Worm (Caenorhabditis elegans) whole organism, late embryonic: Measurements from ENCODE around the gene srw-143.

Source experiments
- C38D4.7 ChIP-seq: fragments of 200-800 bp; sonication (Bioruptor generic); optimal IDR thresholded peaks from 2 replicates; lab custom pipeline; 2018; ENCODE audit warnings: mild to moderate bottlenecking, missing genetic modification characterization, moderate library complexity, missing compliant biosample characterization
- F13H6.1 ChIP-seq: sonication (generic microtip); optimal IDR thresholded peaks from 2 replicates; lab custom pipeline; 2016; ENCODE audit warnings: missing genetic modification characterization, missing compliant biosample characterization
- K02D7.2 ChIP-seq: sonication (generic microtip); optimal IDR thresholded peaks from 2 replicates; lab custom pipeline; 2017; ENCODE audit warnings: mild to moderate bottlenecking, missing genetic modification characterization, missing compliant biosample characterization
- K09A11.1 ChIP-seq: sonication (generic microtip); optimal IDR thresholded peaks from 2 replicates; lab custom pipeline; 2017; ENCODE audit warnings: antibody characterized with exemption, mild to moderate bottlenecking, missing genetic modification characterization, missing compliant biosample characterization; ENCODE audit not compliant: insufficient read depth
- ama-1 ChIP-seq: fragments of 150-350 bp; optimal IDR thresholded peaks from 2 replicates; lab custom pipeline; 2014
- ceh-14 ChIP-seq: sonication (generic microtip); optimal IDR thresholded peaks from 2 replicates; lab custom pipeline; 2016; ENCODE audit warnings: missing genotype, missing genetic modification characterization, missing compliant biosample characterization
- ceh-18 ChIP-seq: sonication (generic microtip); optimal IDR thresholded peaks from 2 replicates; lab custom pipeline; 2016; ENCODE audit warnings: missing genetic modification characterization, missing compliant biosample characterization
- ceh-19 ChIP-seq: fragments of 200-800 bp; sonication (Bioruptor generic); optimal IDR thresholded peaks from 2 replicates; lab custom pipeline; 2018; ENCODE audit warnings: mild to moderate bottlenecking, missing genetic modification characterization, missing compliant biosample characterization
- ceh-2 ChIP-seq: sonication (generic microtip); optimal IDR thresholded peaks from 2 replicates; lab custom pipeline; 2016; ENCODE audit warnings: missing genotype, missing genetic modification characterization, missing compliant biosample characterization
- ceh-34 ChIP-seq: sonication (generic microtip); optimal IDR thresholded peaks from 2 replicates; lab custom pipeline; 2016; ENCODE audit warnings: mild to moderate bottlenecking, missing genetic modification characterization, missing compliant biosample characterization
- ceh-45 ChIP-seq: fragments of 200-800 bp; sonication (Bioruptor generic); IDR thresholded peaks from 2 replicates; pipeline ENCODE4 v1.3.6; 2022; ENCODE audit warnings: missing genetic modification reagents, missing genetic modification characterization, missing compliant biosample characterization
- ceh-6 ChIP-seq: fragments of 200-800 bp; sonication (Bioruptor generic); optimal IDR thresholded peaks from 2 replicates; lab custom pipeline; 2018; ENCODE audit warnings: mild to moderate bottlenecking, missing genetic modification characterization, missing compliant biosample characterization
- che-1 ChIP-seq: sonication (generic microtip); optimal IDR thresholded peaks from 2 replicates; lab custom pipeline; 2016; ENCODE audit warnings: mild to moderate bottlenecking, missing genetic modification characterization, missing compliant biosample characterization
- dmd-4 ChIP-seq: sonication (generic microtip); optimal IDR thresholded peaks from 2 replicates; lab custom pipeline; 2016; ENCODE audit warnings: borderline replicate concordance, missing genetic modification characterization, missing compliant biosample characterization
- elt-2 ChIP-seq: sonication (generic microtip); optimal IDR thresholded peaks from 2 replicates; lab custom pipeline; 2016; ENCODE audit warnings: missing genetic modification reagents, missing genetic modification characterization, missing compliant biosample characterization
- eyg-1 ChIP-seq: sonication (generic microtip); optimal IDR thresholded peaks from 2 replicates; lab custom pipeline; 2016; ENCODE audit warnings: missing genotype, missing genetic modification characterization, missing compliant biosample characterization
- fax-1 ChIP-seq: sonication (generic microtip); optimal IDR thresholded peaks from 2 replicates; lab custom pipeline; 2016; ENCODE audit warnings: missing genotype, missing genetic modification characterization, missing compliant biosample characterization
- gmeb-2 ChIP-seq: sonication (generic microtip); optimal IDR thresholded peaks from 2 replicates; lab custom pipeline; 2016; ENCODE audit warnings: missing genetic modification characterization, inconsistent platforms, missing compliant biosample characterization
- hlh-6 ChIP-seq: sonication (generic microtip); optimal IDR thresholded peaks from 2 replicates; lab custom pipeline; 2016; ENCODE audit warnings: missing genotype, missing genetic modification characterization, missing compliant biosample characterization
- hlh-8 ChIP-seq: sonication (generic microtip); optimal IDR thresholded peaks from 2 replicates; lab custom pipeline; 2016; ENCODE audit warnings: missing genotype, missing genetic modification characterization, missing compliant biosample characterization
- lim-6 ChIP-seq: sonication (generic microtip); optimal IDR thresholded peaks from 2 replicates; lab custom pipeline; 2016; ENCODE audit warnings: missing genetic modification characterization, missing compliant biosample characterization
- lin-11 ChIP-seq: fragments of 200-800 bp; sonication (Bioruptor generic); optimal IDR thresholded peaks from 2 replicates; lab custom pipeline; 2018; ENCODE audit warnings: mild to moderate bottlenecking, missing genetic modification characterization, missing compliant biosample characterization
- madf-2 ChIP-seq: sonication (generic microtip); optimal IDR thresholded peaks from 2 replicates; lab custom pipeline; 2017; ENCODE audit warnings: missing genetic modification characterization, missing compliant biosample characterization
- mec-3 ChIP-seq: sonication (generic microtip); optimal IDR thresholded peaks from 2 replicates; lab custom pipeline; 2016; ENCODE audit warnings: borderline replicate concordance, missing genetic modification characterization, missing compliant biosample characterization
- nfya-1 ChIP-seq: sonication (generic microtip); optimal IDR thresholded peaks from 2 replicates; lab custom pipeline; 2017; ENCODE audit warnings: missing genetic modification characterization, mild to moderate bottlenecking, missing compliant biosample characterization, antibody characterized with exemption, moderate library complexity
- nhr-232 ChIP-seq: sonication (generic microtip); optimal IDR thresholded peaks from 2 replicates; lab custom pipeline; 2016; ENCODE audit warnings: missing genetic modification characterization, missing compliant biosample characterization
- npax-4 ChIP-seq: sonication (generic microtip); optimal IDR thresholded peaks from 2 replicates; lab custom pipeline; 2016; ENCODE audit warnings: missing genetic modification characterization, missing compliant biosample characterization
- pag-3 ChIP-seq: sonication (generic microtip); optimal IDR thresholded peaks from 2 replicates; lab custom pipeline; 2016; ENCODE audit warnings: missing compliant biosample characterization, missing genetic modification characterization, borderline replicate concordance
- pat-9 ChIP-seq: fragments of 200-800 bp; sonication (Bioruptor generic); optimal IDR thresholded peaks from 2 replicates; lab custom pipeline; 2018; ENCODE audit warnings: mild to moderate bottlenecking, missing genetic modification characterization, moderate library complexity, missing compliant biosample characterization
- pha-2 ChIP-seq: sonication (generic microtip); optimal IDR thresholded peaks from 2 replicates; lab custom pipeline; 2017; ENCODE audit warnings: mild to moderate bottlenecking, missing genetic modification characterization, missing compliant biosample characterization
- pqm-1 ChIP-seq: sonication (generic microtip); optimal IDR thresholded peaks from 2 replicates; lab custom pipeline; 2016; ENCODE audit warnings: missing genetic modification characterization, missing compliant biosample characterization
- sdc-2 ChIP-seq: sonication (generic microtip); optimal IDR thresholded peaks from 2 replicates; lab custom pipeline; 2016; ENCODE audit warnings: missing genotype, missing genetic modification characterization, missing compliant biosample characterization
- sox-4 ChIP-seq: sonication (generic microtip); optimal IDR thresholded peaks from 2 replicates; lab custom pipeline; 2017; ENCODE audit warnings: mild to moderate bottlenecking, missing genetic modification characterization, inconsistent platforms, missing compliant biosample characterization
- tbx-2 ChIP-seq: sonication (generic microtip); optimal IDR thresholded peaks from 2 replicates; lab custom pipeline; 2016; ENCODE audit warnings: missing genetic modification characterization, missing compliant biosample characterization
- tbx-7 ChIP-seq: sonication (generic microtip); optimal IDR thresholded peaks from 2 replicates; lab custom pipeline; 2016; ENCODE audit warnings: missing genotype, missing genetic modification characterization, missing compliant biosample characterization
- unc-3 ChIP-seq, 2 experiments: fragments of 200-800 bp in 1 of 2; sonication (Bioruptor generic) in 1 of 2; sonication (generic microtip) in 1 of 2; conservative IDR thresholded peaks in 1 of 2; optimal IDR thresholded peaks in 1 of 2; 2 replicates each; pipeline versions ENCODE4 v1.3.6 to Lab custom; 2016 to 2022; ENCODE audit warnings: missing compliant biosample characterization in 2 of 2, missing genetic modification characterization in 2 of 2, missing genetic modification reagents in 1 of 2
- unc-42 ChIP-seq: sonication (generic microtip); optimal IDR thresholded peaks from 2 replicates; lab custom pipeline; 2016; ENCODE audit warnings: missing genotype, missing genetic modification characterization, missing compliant biosample characterization
- unc-86 ChIP-seq: sonication (generic microtip); optimal IDR thresholded peaks from 2 replicates; lab custom pipeline; 2016; ENCODE audit warnings: missing genetic modification characterization, missing compliant biosample characterization
- zip-5 ChIP-seq: sonication (generic microtip); optimal IDR thresholded peaks from 2 replicates; lab custom pipeline; 2016; ENCODE audit warnings: missing genetic modification characterization, missing compliant biosample characterization
- ztf-16 ChIP-seq: sonication (generic microtip); optimal IDR thresholded peaks from 2 replicates; lab custom pipeline; 2017; ENCODE audit warnings: missing genetic modification characterization, missing compliant biosample characterization

srw-143 gene

ce11 chrV:2945602-2946001 lies 4.3 kb upstream of the srw-143 start, which contains the start of gene srh-87:
Gene srh-87, minus strand, starts transcription at chrV:2945702.
- TF ChIP-seq pqm-1, result no peak
- TF ChIP-seq ceh-34 (tag; lab: Kevin White, UChicago), result no peak
- no peak for TF ChIP-seq lin-11 (tag; lab: Kevin White, UChicago)
- TF ChIP-seq ceh-18 (tag; lab: Kevin White, UChicago), result no peak
- TF ChIP-seq lim-6, result no peak
- no peak for TF ChIP-seq unc-42 (tag; lab: Kevin White, UChicago)
- no peak for TF ChIP-seq elt-2 (tag; lab: Kevin White, UChicago)
- TF ChIP-seq ztf-16, result no peak
- no peak for TF ChIP-seq K02D7.2 (tag; lab: Kevin White, UChicago)
- no peak for TF ChIP-seq npax-4 (tag; lab: Kevin White, UChicago)
- no peak for TF ChIP-seq ceh-2 (tag; lab: Kevin White, UChicago)
- no peak for TF ChIP-seq nfya-1 (tag; lab: Kevin White, UChicago)
- TF ChIP-seq K09A11.1 (tag; lab: Kevin White, UChicago), result no peak
- TF ChIP-seq nhr-232 (tag; lab: Kevin White, UChicago), result no peak
- no peak for TF ChIP-seq madf-2
- no peak for TF ChIP-seq tbx-7
- no peak for TF ChIP-seq pag-3 (tag; lab: Kevin White, UChicago)
- TF ChIP-seq zip-5 (tag; lab: Kevin White, UChicago), result no peak
- no peak for TF ChIP-seq F13H6.1 (tag; lab: Kevin White, UChicago)
- no peak for TF ChIP-seq gmeb-2 (tag; lab: Kevin White, UChicago)

ce11 chrV:2943859-2944258 lies 2.6 kb upstream of the srw-143 start, which contains the start of gene srw-137:
Gene srw-137, minus strand, starts transcription at chrV:2943959.
- TF ChIP-seq ceh-34 (tag; lab: Kevin White, UChicago) (no peak), ceh-19 (GFP tag; lab: Kevin White, UChicago) (no peak)

ce11 chrV:2942247-2942646 lies 942 bp upstream of the srw-143 start:
- TF ChIP-seq ama-1 (lab: Kevin White, UChicago) (no peak), eyg-1 (tag; lab: Kevin White, UChicago) (no peak), ceh-34 (tag; lab: Kevin White, UChicago) (no peak), fax-1 (no peak), ceh-45 (GFP tag; lab: Robert Waterston, UW) (no peak), hlh-8 (tag; lab: Kevin White, UChicago) (no peak), ceh-6 (GFP tag; lab: Kevin White, UChicago) (no peak), unc-86 (no peak), F13H6.1 (tag; lab: Kevin White, UChicago) (no peak), sox-4 (tag; lab: Kevin White, UChicago) (no peak), C38D4.7 (GFP tag; lab: Kevin White, UChicago) (no peak), ceh-18 (tag; lab: Kevin White, UChicago) (no peak), tbx-2 (tag; lab: Kevin White, UChicago) (no peak), mec-3 (tag; lab: Kevin White, UChicago) (no peak), dmd-4 (tag; lab: Kevin White, UChicago) (no peak), ceh-14 (tag; lab: Kevin White, UChicago) (no peak)

- TF ChIP-seq che-1 (tag; lab: Kevin White, UChicago) (no peak), sdc-2 (no peak), pha-2 (tag; lab: Kevin White, UChicago) (no peak), pat-9 (tag; lab: Kevin White, UChicago) (no peak), elt-2 (tag; lab: Kevin White, UChicago) (no peak), unc-3 (GFP tag; conservative IDR thresholded peaks at IDR 0.05; lab: Robert Waterston, UW) (no peak), unc-3 (tag; optimal IDR thresholded peaks at IDR 0.05; lab: Kevin White, UChicago) (no peak), hlh-6 (tag; lab: Kevin White, UChicago) (no peak)
These were observed 2.8 kb downstream of the srw-143 start, which contains the start of gene srw-141 for ce11 chrV:2938497-2938896. Gene srw-141, minus strand, starts transcription at chrV:2938597.
